Worm (Caenorhabditis elegans) whole organism, L1 larva: ENCODE data around the gene slo-2.

ENCODE experiments used
- Y116A8C.19 ChIP-seq: sonication (generic microtip); optimal IDR thresholded peaks from 2 replicates; lab custom pipeline; 2016; ENCODE audit warnings: missing compliant biosample characterization, missing genetic modification characterization, borderline replicate concordance
- blmp-1 ChIP-seq: fragments of 150-350 bp; optimal IDR thresholded peaks from 2 replicates; lab custom pipeline; 2014; ENCODE audit warnings: missing biosample characterization, missing genetic modification characterization
- ceh-90 ChIP-seq: sonication (generic microtip); optimal IDR thresholded peaks from 2 replicates; lab custom pipeline; 2016; ENCODE audit warnings: missing genetic modification characterization, missing compliant biosample characterization
- ces-1 ChIP-seq: fragments of 150-350 bp; optimal IDR thresholded peaks from 2 replicates; lab custom pipeline; 2014; ENCODE audit warnings: missing biosample characterization, missing genetic modification reagents, missing genetic modification characterization
- dpl-1 ChIP-seq, 3 experiments: fragments of 150-350 bp in 2 of 3; sonication (generic microtip) in 1 of 3; optimal IDR thresholded peaks; 2 replicates each; lab custom pipeline; 2014 to 2017; ENCODE audit warnings: missing biosample characterization in 3 of 3, missing genetic modification characterization in 3 of 3, missing genetic modification reagents in 3 of 3
- dsc-1 ChIP-seq: sonication (generic microtip); optimal IDR thresholded peaks from 2 replicates; lab custom pipeline; 2016; ENCODE audit warnings: mild to moderate bottlenecking, missing genetic modification characterization, missing compliant biosample characterization
- efl-1 ChIP-seq, 4 experiments: fragments of 150-350 bp; optimal IDR thresholded peaks in 3 of 4; peaks in 1 of 4; 1 replicate in 1 of 4; 2 replicates in 3 of 4; lab custom pipeline; 2014; ENCODE audit warnings: missing biosample characterization in 2 of 4, missing genetic modification characterization in 2 of 4, missing genetic modification reagents in 2 of 4
- elt-2 ChIP-seq: sonication (generic microtip); optimal IDR thresholded peaks from 2 replicates; lab custom pipeline; 2016; ENCODE audit warnings: missing genetic modification characterization, mild to moderate bottlenecking, inconsistent platforms, missing compliant biosample characterization, missing genetic modification reagents
- elt-3 ChIP-seq, 6 experiments: fragments of 150-350 bp in 1 of 6; sonication (generic microtip); optimal IDR thresholded peaks; 2 replicates each; lab custom pipeline; 2017 to 2018; ENCODE audit warnings: missing biosample characterization in 6 of 6, missing genetic modification characterization in 6 of 6, inconsistent platforms in 1 of 6
- jun-1 ChIP-seq: fragments of 150-350 bp; optimal IDR thresholded peaks from 2 replicates; lab custom pipeline; 2014; ENCODE audit warnings: missing biosample characterization, missing genetic modification reagents, missing genetic modification characterization
- lin-13 ChIP-seq: fragments of 150-350 bp; optimal IDR thresholded peaks from 2 replicates; lab custom pipeline; 2014; ENCODE audit warnings: missing biosample characterization, missing genetic modification reagents, missing genetic modification characterization
- lin-14 ChIP-seq: fragments of 200-800 bp; sonication (Bioruptor generic); optimal IDR thresholded peaks from 2 replicates; lab custom pipeline; 2018; ENCODE audit warnings: mild to moderate bottlenecking, missing genetic modification characterization, moderate library complexity, missing compliant biosample characterization
- lin-35 ChIP-seq, 2 experiments: fragments of 150-350 bp; optimal IDR thresholded peaks; 2 replicates each; lab custom pipeline; 2014; ENCODE audit warnings: missing biosample characterization in 2 of 2, missing genetic modification characterization in 2 of 2, missing genetic modification reagents in 2 of 2
- lin-39 ChIP-seq: fragments of 150-350 bp; optimal IDR thresholded peaks from 2 replicates; lab custom pipeline; 2014; ENCODE audit warnings: missing biosample characterization, missing genetic modification reagents, missing genetic modification characterization
- lir-3 ChIP-seq: sonication (generic microtip); optimal IDR thresholded peaks from 2 replicates; lab custom pipeline; 2016; ENCODE audit warnings: mild to moderate bottlenecking, missing genetic modification characterization, moderate library complexity, missing compliant biosample characterization; ENCODE audit not compliant: poor library complexity
- lsy-2 ChIP-seq, 2 experiments: fragments of 150-350 bp; optimal IDR thresholded peaks; 2 replicates each; lab custom pipeline; 2014; ENCODE audit warnings: missing biosample characterization in 2 of 2, missing genetic modification characterization in 2 of 2
- mab-9 ChIP-seq: fragments of 200-800 bp; sonication (Bioruptor generic); IDR thresholded peaks from 2 replicates; pipeline ENCODE4 v1.3.6; 2022; ENCODE audit warnings: missing genetic modification reagents, missing genetic modification characterization, missing compliant biosample characterization
- mep-1 ChIP-seq: fragments of 150-350 bp; optimal IDR thresholded peaks from 2 replicates; lab custom pipeline; 2014; ENCODE audit warnings: missing biosample characterization, missing genetic modification characterization
- nhr-11 ChIP-seq: fragments of 150-350 bp; optimal IDR thresholded peaks from 2 replicates; lab custom pipeline; 2014; ENCODE audit warnings: missing biosample characterization, missing genetic modification characterization
- nhr-19 ChIP-seq: fragments of 200-800 bp; sonication (Bioruptor generic); conservative IDR thresholded peaks from 2 replicates; pipeline ENCODE4 v1.3.6; 2022; ENCODE audit warnings: missing genetic modification characterization, missing compliant biosample characterization
- nhr-20 ChIP-seq: sonication (generic microtip); optimal IDR thresholded peaks from 2 replicates; lab custom pipeline; 2016; ENCODE audit warnings: mild to moderate bottlenecking, missing genetic modification characterization, missing compliant biosample characterization
- nhr-71 ChIP-seq: sonication (generic microtip); optimal IDR thresholded peaks from 2 replicates; lab custom pipeline; 2016; ENCODE audit warnings: mild to moderate bottlenecking, missing genetic modification characterization, moderate library complexity, missing compliant biosample characterization
- nhr-76 ChIP-seq: sonication (generic microtip); optimal IDR thresholded peaks from 2 replicates; lab custom pipeline; 2017; ENCODE audit warnings: missing biosample characterization, missing genetic modification characterization
- rnt-1 ChIP-seq: sonication (generic microtip); optimal IDR thresholded peaks from 2 replicates; lab custom pipeline; 2016; ENCODE audit warnings: mild to moderate bottlenecking, missing genetic modification characterization, moderate library complexity, missing compliant biosample characterization
- skn-1 ChIP-seq: fragments of 150-350 bp; optimal IDR thresholded peaks from 2 replicates; lab custom pipeline; 2014; ENCODE audit warnings: missing biosample characterization, missing genetic modification characterization
- snu-23 ChIP-seq: sonication (generic microtip); optimal IDR thresholded peaks from 2 replicates; lab custom pipeline; 2016; ENCODE audit warnings: missing genetic modification characterization, missing compliant biosample characterization
- sptf-1 ChIP-seq: fragments of 150-350 bp; optimal IDR thresholded peaks from 2 replicates; lab custom pipeline; 2014; ENCODE audit warnings: missing biosample characterization, missing genetic modification characterization
- sup-37 ChIP-seq: fragments of 200-800 bp; sonication (Bioruptor generic); optimal IDR thresholded peaks from 2 replicates; lab custom pipeline; 2018; ENCODE audit warnings: mild to moderate bottlenecking, missing genetic modification characterization, missing compliant biosample characterization
- unc-130 ChIP-seq: fragments of 150-350 bp; optimal IDR thresholded peaks from 2 replicates; lab custom pipeline; 2017; ENCODE audit warnings: missing biosample characterization, missing genetic modification characterization, inconsistent platforms
- vab-15 ChIP-seq: sonication (generic microtip); optimal IDR thresholded peaks from 2 replicates; lab custom pipeline; 2017; ENCODE audit warnings: missing genotype, mild to moderate bottlenecking, missing genetic modification characterization, missing compliant biosample characterization
- ztf-4 ChIP-seq: fragments of 150-350 bp; optimal IDR thresholded peaks from 2 replicates; lab custom pipeline; 2014; ENCODE audit warnings: missing biosample characterization, missing genetic modification characterization

slo-2 gene

DNA sequence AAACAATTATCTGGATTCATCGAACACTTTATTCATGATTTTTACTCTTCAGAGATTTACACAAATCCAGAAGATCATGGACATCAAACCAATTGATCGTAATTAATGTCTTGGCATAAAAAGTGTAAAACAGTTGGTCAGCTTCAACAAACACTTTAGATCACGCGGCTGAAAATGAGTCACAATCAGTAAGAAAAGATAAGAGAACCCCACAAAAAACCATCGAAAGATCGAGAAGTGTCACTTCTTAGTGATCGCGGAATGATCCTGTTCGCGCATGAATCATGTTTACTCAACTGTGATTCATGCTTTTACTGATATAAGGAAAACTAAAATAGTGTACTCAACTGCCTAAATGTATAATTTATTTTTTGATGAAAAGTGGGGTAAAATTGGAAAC, 3.7 kb upstream of the slo-2 start:
- TF ChIP-seq nhr-20 (tag; lab: Kevin White, UChicago): peak; percentile 39
- TF ChIP-seq rnt-1 (tag; lab: Kevin White, UChicago): peak; percentile 58
- TF ChIP-seq blmp-1 (tag; lab: Kevin White, UChicago): no peak
- peak; percentile 4 for TF ChIP-seq lir-3
- TF ChIP-seq dpl-1 (GFP tag; optimal IDR thresholded peaks at IDR 0.05; lab: Kevin White, UChicago): no peak
- peak; percentile 38; the same call in 1 of the 2 replicates for TF ChIP-seq nhr-19 (GFP tag; lab: Robert Waterston, UW)
- TF ChIP-seq ztf-4 (tag; lab: Kevin White, UChicago): peak; percentile 3
- TF ChIP-seq nhr-71 (tag; lab: Kevin White, UChicago): peak; percentile 62
- peak; percentile 37 for TF ChIP-seq elt-2 (tag; lab: Kevin White, UChicago)
- TF ChIP-seq Y116A8C.19: no peak
- peak; percentile 32 for TF ChIP-seq snu-23 (GFP tag; lab: Kevin White, UChicago)
- TF ChIP-seq lsy-2 (tag; optimal IDR thresholded peaks at IDR 0.05; lab: Kevin White, UChicago): peak in 1 of 2 experiments; percentile 44
- peak; percentile 55 for TF ChIP-seq jun-1
- peak; percentile 63 for TF ChIP-seq unc-130
- TF ChIP-seq lin-14 (GFP tag; lab: Kevin White, UChicago): peak; percentile 47
- no peak for TF ChIP-seq ces-1
- no peak for TF ChIP-seq lin-39 (tag; lab: Kevin White, UChicago)
- no peak for TF ChIP-seq efl-1 (optimal IDR thresholded peaks at IDR 0.05; lab: Kevin White, UChicago)
- peak in 1 of 2 experiments; percentile 55 for TF ChIP-seq efl-1 (GFP tag; optimal IDR thresholded peaks at IDR 0.05 in 1 of 2; lab: Kevin White, UChicago)
- TF ChIP-seq lin-35 (GFP tag; optimal IDR thresholded peaks at IDR 0.05; lab: Kevin White, UChicago): peak in 1 of 2 experiments; percentile 35
- TF ChIP-seq elt-3 (tag; optimal IDR thresholded peaks at IDR 0.05; lab: Kevin White, UChicago): peak in 1 of 6 experiments; percentile 24
- TF ChIP-seq ceh-90 (tag; lab: Kevin White, UChicago): no peak

DNA sequence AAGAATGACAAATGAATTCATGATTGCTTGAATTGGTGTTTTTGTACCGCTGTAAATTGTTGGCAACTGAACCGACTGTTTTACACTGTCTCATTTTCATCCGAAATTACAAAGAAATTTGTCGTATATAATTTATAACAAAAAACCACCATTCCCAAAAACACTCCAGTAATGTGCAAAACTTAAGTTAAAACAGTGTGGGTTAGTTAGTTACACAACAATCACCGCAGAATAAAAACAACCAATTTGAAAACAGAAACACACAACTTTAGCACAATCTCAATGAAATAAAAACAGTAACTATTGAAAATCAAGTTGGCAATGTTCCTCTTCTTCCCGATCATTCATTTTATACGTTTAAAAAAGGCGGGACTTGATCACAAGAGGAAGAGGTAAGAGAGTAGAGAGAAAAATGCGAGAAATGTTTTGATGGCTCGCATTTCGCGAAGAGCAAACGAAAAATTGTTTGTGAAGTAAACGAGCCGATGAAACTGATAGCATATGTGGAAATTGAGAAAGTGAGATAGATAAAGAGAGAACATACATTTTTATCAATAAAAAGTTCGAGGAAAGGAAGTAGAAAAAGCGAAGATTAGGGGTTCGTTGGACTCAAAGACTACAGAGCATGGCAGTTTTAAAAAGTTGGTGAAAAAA, 2.1 kb upstream of the slo-2 start, which contains the start of gene F08B12.4:
F08B12.4 (minus strand) TSS at position 51 of the 654 bp plus-strand sequence.
- TF ChIP-seq skn-1 (tag; lab: Kevin White, UChicago): no peak
- peak; percentile 43 for TF ChIP-seq jun-1
- TF ChIP-seq efl-1 (optimal IDR thresholded peaks at IDR 0.05; lab: Kevin White, UChicago): no peak
- TF ChIP-seq efl-1 (GFP tag; optimal IDR thresholded peaks at IDR 0.05 in 1 of 2; lab: Kevin White, UChicago): peak in 1 of 2 experiments; percentile 93
- TF ChIP-seq elt-2 (tag; lab: Kevin White, UChicago): peak; percentile 85
- TF ChIP-seq sptf-1 (tag; lab: Kevin White, UChicago): no peak
- peak in 1 of 2 experiments; percentile 43 for TF ChIP-seq lsy-2 (tag; optimal IDR thresholded peaks at IDR 0.05; lab: Kevin White, UChicago)
- peak; percentile 0 for TF ChIP-seq snu-23 (GFP tag; lab: Kevin White, UChicago)
- TF ChIP-seq lin-14 (GFP tag; lab: Kevin White, UChicago): peak; percentile 44

DNA sequence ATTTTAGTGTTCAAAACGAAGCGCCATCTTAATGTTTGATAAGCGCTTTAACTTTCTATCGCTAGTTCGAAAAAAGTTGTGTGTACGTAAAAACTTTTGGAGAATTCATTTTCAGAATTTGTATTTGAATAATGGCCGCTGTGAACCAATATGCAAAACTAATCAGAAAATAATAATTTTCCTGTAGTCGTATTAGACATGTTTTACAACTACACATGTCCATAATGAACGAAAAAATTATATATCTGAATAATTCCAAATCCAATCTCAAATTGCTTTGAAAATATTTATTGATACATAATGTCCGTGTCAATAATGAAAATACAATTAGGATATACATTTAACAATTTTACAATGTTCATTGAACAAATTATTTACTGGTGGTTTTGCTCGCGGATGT, 1.1 kb upstream of the slo-2 start:
- TF ChIP-seq snu-23 (GFP tag; lab: Kevin White, UChicago): no peak
- TF ChIP-seq mep-1 (tag; lab: Kevin White, UChicago): no peak
- no peak for TF ChIP-seq blmp-1 (tag; lab: Kevin White, UChicago)
- no peak for TF ChIP-seq vab-15 (tag; lab: Kevin White, UChicago)
- TF ChIP-seq lin-13 (GFP tag; lab: Kevin White, UChicago): no peak
- TF ChIP-seq mab-9: no peak
- TF ChIP-seq dsc-1 (tag; lab: Kevin White, UChicago): no peak
- no peak for TF ChIP-seq lin-39 (tag; lab: Kevin White, UChicago)
- TF ChIP-seq nhr-11 (tag; lab: Kevin White, UChicago): no peak
- no peak for TF ChIP-seq sup-37
- TF ChIP-seq nhr-19 (GFP tag; lab: Robert Waterston, UW): no peak
- no peak for TF ChIP-seq nhr-76
- TF ChIP-seq, all 84 proteins: peak for 0

DNA sequence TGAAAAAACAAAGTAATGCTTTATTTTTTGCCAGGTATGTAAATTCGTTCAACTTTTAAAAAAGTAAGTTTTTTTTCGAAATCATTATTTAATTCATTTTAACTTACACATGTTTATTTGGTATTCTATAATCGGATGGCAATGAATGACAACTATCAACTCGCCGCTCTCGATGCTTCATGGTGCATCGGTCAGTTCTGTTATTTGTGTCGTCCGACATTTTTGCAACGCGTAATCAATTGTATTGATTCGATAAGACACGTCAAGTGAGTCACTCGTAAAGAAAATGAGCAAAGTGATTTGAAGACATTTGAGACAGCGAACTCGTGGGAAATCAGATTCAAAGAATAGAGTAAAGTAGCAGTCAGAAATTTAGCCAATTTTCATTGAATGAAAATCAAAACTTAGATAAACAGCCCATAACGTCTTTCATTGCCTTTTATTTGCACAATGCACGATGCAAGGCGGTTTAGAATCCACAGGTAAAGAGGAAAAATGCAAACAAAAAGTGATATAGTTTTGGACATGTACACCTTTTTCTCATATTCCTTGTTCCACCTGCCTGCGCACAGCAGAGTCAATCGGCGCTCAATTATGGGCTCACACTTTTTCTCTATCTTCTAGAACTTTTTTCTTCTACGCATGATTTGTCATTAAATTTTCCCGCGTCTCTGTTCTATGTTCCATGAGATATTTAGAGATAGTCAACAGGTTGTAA, 5.1 kb downstream of the slo-2 start:
- TF ChIP-seq nhr-19 (GFP tag; lab: Robert Waterston, UW) (no peak), elt-2 (tag; lab: Kevin White, UChicago) (peak; percentile 46)
